Worm (Caenorhabditis elegans): Measurements from ENCODE around the gene Y57G11C.1147.

ce11 chrIV:14800931-14801330 is 3.6 kb upstream of the Y57G11C.1147 start:
- TF ChIP-seq npax-4 (tag; optimal IDR thresholded peaks at IDR 0.05) (no peak), nhr-11 (tag; optimal IDR thresholded peaks at IDR 0.05) (no peak), ama-1 (optimal IDR thresholded peaks at IDR 0.05) (no peak), fkh-6 (tag; optimal IDR thresholded peaks at IDR 0.05) (no peak), hlh-30 (tag; optimal IDR thresholded peaks at IDR 0.05; ENCODE audit: insufficient read depth) (no peak), ceh-6 (GFP tag; optimal IDR thresholded peaks at IDR 0.05) (no peak), eyg-1 (tag; optimal IDR thresholded peaks at IDR 0.05) (no peak), K09A11.1 (tag; optimal IDR thresholded peaks at IDR 0.05; ENCODE audit: insufficient read depth) (no peak), Y22D7AL.16 (tag; optimal IDR thresholded peaks at IDR 0.05) (no peak), unc-55 (GFP tag; optimal IDR thresholded peaks at IDR 0.05) (no peak), fkh-10 (GFP tag; optimal IDR thresholded peaks at IDR 0.05) (no peak), ceh-34 (tag; optimal IDR thresholded peaks at IDR 0.05) (no peak)
